Worm (Caenorhabditis elegans): ENCODE results near the gene fbxa-144.

- no peak for TF ChIP-seq ama-1 (optimal IDR thresholded peaks at IDR 0.05)
- TF ChIP-seq tbx-2 (tag; optimal IDR thresholded peaks at IDR 0.05) = no peak
- no peak for TF ChIP-seq nhr-237 (tag; optimal IDR thresholded peaks at IDR 0.05)
- TF ChIP-seq jun-1 (tag; optimal IDR thresholded peaks at IDR 0.05) = no peak
These were observed 41.9 kb downstream of the fbxa-144 start, which contains the start of gene F22B8.3 for ce11 chrV:16090685-16091084.

Data from whole organism, L3 larva.